Worm (Caenorhabditis elegans): ENCODE results near the gene fbxb-111.

Gene fbxb-111

ce11 chrII:2774904-2775303 is at the start of gene fbxb-111:
Gene fbxb-111, minus strand, starts transcription at chrII:2775004.
- TF ChIP-seq ceh-28 (tag; optimal IDR thresholded peaks at IDR 0.05) (no peak), nhr-237 (tag; optimal IDR thresholded peaks at IDR 0.05) (no peak), nhr-77 (tag; optimal IDR thresholded peaks at IDR 0.05) (no peak), ceh-16 (tag; optimal IDR thresholded peaks at IDR 0.05) (no peak), egl-5 (tag; optimal IDR thresholded peaks at IDR 0.05) (no peak), fkh-10 (GFP tag; optimal IDR thresholded peaks at IDR 0.05) (no peak), egl-27 (tag; optimal IDR thresholded peaks at IDR 0.05) (no peak), eor-1 (tag; optimal IDR thresholded peaks at IDR 0.05) (no peak), pqm-1 (tag; optimal IDR thresholded peaks at IDR 0.05) (no peak), ztf-4 (tag; optimal IDR thresholded peaks at IDR 0.05) (no peak), sea-2 (GFP tag; optimal IDR thresholded peaks at IDR 0.05) (no peak), elt-2 (tag; optimal IDR thresholded peaks at IDR 0.05) (no peak), nhr-11 (tag; optimal IDR thresholded peaks at IDR 0.05) (no peak), nhr-23 (tag; optimal IDR thresholded peaks at IDR 0.05) (no peak), nfya-1 (tag; optimal IDR thresholded peaks at IDR 0.05; ENCODE audit: insufficient read depth) (no peak), fkh-2 (tag; optimal IDR thresholded peaks at IDR 0.05) (no peak)

ce11 chrII:2824169-2824568 is 49.4 kb upstream of the fbxb-111 start, which contains the start of the genes K12H6.4 and K12H6.9:
Gene K12H6.4, minus strand, starts transcription at chrII:2824269.
Gene K12H6.9, plus strand, starts transcription at chrII:2824404.
- TF ChIP-seq nhr-25 (tag; optimal IDR thresholded peaks at IDR 0.05) (no peak), egl-5 (tag; optimal IDR thresholded peaks at IDR 0.05) (no peak), eor-1 (tag; optimal IDR thresholded peaks at IDR 0.05) (no peak), daf-12 (tag; optimal IDR thresholded peaks at IDR 0.05) (no peak), tbx-2 (tag; optimal IDR thresholded peaks at IDR 0.05) (no peak), ceh-16 (tag; optimal IDR thresholded peaks at IDR 0.05) (no peak), R02D3.7 (tag; optimal IDR thresholded peaks at IDR 0.05) (no peak), nhr-11 (tag; optimal IDR thresholded peaks at IDR 0.05) (no peak), mdl-1 (tag; optimal IDR thresholded peaks at IDR 0.05) (no peak)

- no peak for TF ChIP-seq unc-62 (GFP tag; optimal IDR thresholded peaks at IDR 0.05)
- TF ChIP-seq pha-4 (tag; optimal IDR thresholded peaks at IDR 0.05) = no peak
- TF ChIP-seq fos-1 (tag; optimal IDR thresholded peaks at IDR 0.05) = no peak
- TF ChIP-seq fkh-2 (tag; optimal IDR thresholded peaks at IDR 0.05) = no peak
- TF ChIP-seq jun-1 (tag; optimal IDR thresholded peaks at IDR 0.05) = no peak
- no peak for TF ChIP-seq nhr-28 (tag; optimal IDR thresholded peaks at IDR 0.05)
- TF ChIP-seq nhr-23 (tag; optimal IDR thresholded peaks at IDR 0.05) = no peak
- no peak for TF ChIP-seq nhr-11 (tag; optimal IDR thresholded peaks at IDR 0.05)
- no peak for TF ChIP-seq elt-3 (tag; optimal IDR thresholded peaks at IDR 0.05)
- TF ChIP-seq R02D3.7 (tag; optimal IDR thresholded peaks at IDR 0.05) = no peak
- TF ChIP-seq nfya-1 (tag; optimal IDR thresholded peaks at IDR 0.05; ENCODE audit: insufficient read depth) = no peak
- no peak for TF ChIP-seq nhr-12 (tag; optimal IDR thresholded peaks at IDR 0.05)
- TF ChIP-seq nhr-43 (tag; optimal IDR thresholded peaks at IDR 0.05; ENCODE audit: poor library complexity, severe bottlenecking) = no peak
- no peak for TF ChIP-seq ceh-82 (tag; optimal IDR thresholded peaks at IDR 0.05)
- TF ChIP-seq lsy-12 (tag; optimal IDR thresholded peaks at IDR 0.05) = no peak
- no peak for TF ChIP-seq lin-15B (tag; optimal IDR thresholded peaks at IDR 0.05)
Measured at ce11 chrII:2822435-2822920, 47.7 kb upstream of the fbxb-111 start, which contains the start of the genes fut-4 and K12H6.10. Gene fut-4, minus strand, starts transcription at chrII:2822535. Gene K12H6.10, plus strand, starts transcription at chrII:2822870.

ce11 chrII:2816676-2817075 is 41.9 kb upstream of the fbxb-111 start, which contains the start of gene set-13:
Gene set-13, plus strand, starts transcription at chrII:2816976.
- no peak for TF ChIP-seq ama-1 (optimal IDR thresholded peaks at IDR 0.05)
- no peak for TF ChIP-seq ZK546.5 (tag; optimal IDR thresholded peaks at IDR 0.05)
- no peak for TF ChIP-seq nhr-12 (tag; optimal IDR thresholded peaks at IDR 0.05)
- TF ChIP-seq fos-1 (tag; optimal IDR thresholded peaks at IDR 0.05) = no peak
- no peak for TF ChIP-seq pqm-1 (tag; optimal IDR thresholded peaks at IDR 0.05)

- no peak for TF ChIP-seq nhr-23 (tag; optimal IDR thresholded peaks at IDR 0.05)
- no peak for TF ChIP-seq elt-3 (tag; optimal IDR thresholded peaks at IDR 0.05)
- TF ChIP-seq lin-39 (tag; optimal IDR thresholded peaks at IDR 0.05) = no peak
- TF ChIP-seq unc-39 (tag; optimal IDR thresholded peaks at IDR 0.05) = no peak
- TF ChIP-seq mml-1 (tag; optimal IDR thresholded peaks at IDR 0.05) = no peak
- no peak for TF ChIP-seq egl-5 (tag; optimal IDR thresholded peaks at IDR 0.05)
- no peak for TF ChIP-seq pqm-1 (tag; optimal IDR thresholded peaks at IDR 0.05)
- no peak for TF ChIP-seq ceh-82 (tag; optimal IDR thresholded peaks at IDR 0.05)
- no peak for TF ChIP-seq ama-1 (optimal IDR thresholded peaks at IDR 0.05)
- no peak for TF ChIP-seq ztf-11 (tag; optimal IDR thresholded peaks at IDR 0.05)
- no peak for TF ChIP-seq hmg-11 (tag; optimal IDR thresholded peaks at IDR 0.05)
- TF ChIP-seq ceh-9 (tag; optimal IDR thresholded peaks at IDR 0.05) = no peak
- no peak for TF ChIP-seq nhr-11 (tag; optimal IDR thresholded peaks at IDR 0.05)
- no peak for TF ChIP-seq nhr-25 (tag; optimal IDR thresholded peaks at IDR 0.05)
- TF ChIP-seq fkh-10 (GFP tag; optimal IDR thresholded peaks at IDR 0.05) = no peak
Measured at ce11 chrII:2815444-2815843, 40.6 kb upstream of the fbxb-111 start, which contains the start of gene K12H6.2. Gene K12H6.2, minus strand, starts transcription at chrII:2815544.

Measured in whole organism, L3 larva.